Fruit fly (Drosophila melanogaster) whole organism, embryonic: Measurements from ENCODE around the gene CG7912.

Source experiments
- Ada2b ChIP-seq: fragments of 200-800 bp; sonication (Bioruptor generic); IDR thresholded peaks from 2 replicates; pipeline ENCODE4 v1.3.6; 2022; ENCODE audit warnings: missing biosample characterization, missing genetic modification characterization
- B-H2 ChIP-seq: fragments of 200-800 bp; sonication (Bioruptor generic); optimal IDR thresholded peaks from 2 replicates; lab custom pipeline; 2018; ENCODE audit warnings: missing biosample characterization, mild to moderate bottlenecking, missing genetic modification characterization
- Bdp1 ChIP-seq: fragments of 200-800 bp; sonication (Bioruptor generic); optimal IDR thresholded peaks from 3 replicates; lab custom pipeline; 2016; ENCODE audit warnings: missing biosample characterization, missing genetic modification characterization
- Bteb2 ChIP-seq: fragments of 200-800 bp; sonication (Bioruptor generic); optimal IDR thresholded peaks from 2 replicates; lab custom pipeline; 2016; ENCODE audit warnings: missing biosample characterization, missing genetic modification characterization
- CG10565 ChIP-seq: fragments of 200-800 bp; sonication (Bioruptor generic); optimal IDR thresholded peaks from 3 replicates; lab custom pipeline; 2016; ENCODE audit warnings: missing biosample characterization, mild to moderate bottlenecking, missing genetic modification characterization
- CG10959 ChIP-seq: fragments of 200-800 bp; sonication (Bioruptor generic); IDR thresholded peaks from 2 replicates; pipeline ENCODE4 v1.3.6; 2022; ENCODE audit warnings: missing biosample characterization, missing genetic modification characterization
- CG11456 ChIP-seq: fragments of 200-800 bp; sonication (Bioruptor generic); IDR thresholded peaks from 3 replicates; pipeline ENCODE4 v1.3.6; 2022; ENCODE audit warnings: missing biosample characterization, missing genetic modification characterization
- CG12744 ChIP-seq: fragments of 200-800 bp; sonication (Bioruptor generic); optimal IDR thresholded peaks from 2 replicates; lab custom pipeline; 2016; ENCODE audit warnings: missing biosample characterization, missing genetic modification characterization
- CG13123 ChIP-seq: fragments of 200-800 bp; sonication (Bioruptor generic); optimal IDR thresholded peaks from 2 replicates; lab custom pipeline; 2016; ENCODE audit warnings: missing biosample characterization, missing genetic modification characterization
- CG14710 ChIP-seq: fragments of 200-800 bp; sonication (Bioruptor generic); optimal IDR thresholded peaks from 3 replicates; lab custom pipeline; 2019; ENCODE audit warnings: missing biosample characterization, mild to moderate bottlenecking, missing genetic modification characterization, moderate library complexity
- CG15073 ChIP-seq: fragments of 200-800 bp; sonication (Bioruptor generic); optimal IDR thresholded peaks from 2 replicates; lab custom pipeline; 2016; ENCODE audit warnings: missing biosample characterization, missing genetic modification characterization
- CG1647 ChIP-seq: fragments of 200-800 bp; sonication (Bioruptor generic); optimal IDR thresholded peaks from 3 replicates; lab custom pipeline; 2016; ENCODE audit warnings: missing biosample characterization, missing genetic modification characterization
- CG16815 ChIP-seq: fragments of 200-800 bp; sonication (Bioruptor generic); optimal IDR thresholded peaks from 3 replicates; lab custom pipeline; 2017; ENCODE audit warnings: missing biosample characterization, mild to moderate bottlenecking, missing genetic modification characterization
- CG16863 ChIP-seq: fragments of 200-800 bp; sonication (Bioruptor generic); optimal IDR thresholded peaks from 3 replicates; lab custom pipeline; 2016; ENCODE audit warnings: missing biosample characterization, missing genetic modification characterization
- CG33557 ChIP-seq: fragments of 200-800 bp; sonication (Bioruptor generic); optimal IDR thresholded peaks from 2 replicates; lab custom pipeline; 2019; ENCODE audit warnings: missing biosample characterization, mild to moderate bottlenecking, missing genetic modification characterization, moderate library complexity
- CG34224 ChIP-seq: fragments of 200-800 bp; sonication (Bioruptor generic); IDR thresholded peaks from 3 replicates; pipeline ENCODE4 v1.3.6; 2022; ENCODE audit warnings: missing biosample characterization, missing genetic modification characterization; ENCODE audit not compliant: partially characterized antibody
- CG4360 ChIP-seq: fragments of 200-800 bp; sonication (Bioruptor generic); IDR thresholded peaks from 2 replicates; pipeline ENCODE4 v1.3.6; 2022; ENCODE audit warnings: missing biosample characterization, missing genetic modification characterization
- CG43689 ChIP-seq: fragments of 200-800 bp; sonication (Bioruptor generic); IDR thresholded peaks from 2 replicates; pipeline ENCODE4 v1.3.6; 2022; ENCODE audit warnings: missing biosample characterization, missing genetic modification characterization
- CG4854 ChIP-seq: fragments of 200-800 bp; sonication (Bioruptor generic); optimal IDR thresholded peaks from 2 replicates; lab custom pipeline; 2016; ENCODE audit warnings: missing biosample characterization, missing genetic modification characterization, inconsistent platforms
- CG7357 ChIP-seq: fragments of 200-800 bp; sonication (Bioruptor generic); IDR thresholded peaks from 3 replicates; pipeline ENCODE4 v1.3.6; 2022; ENCODE audit warnings: missing biosample characterization, missing genetic modification characterization
- CG8924 ChIP-seq: fragments of 200-800 bp; optimal IDR thresholded peaks from 3 replicates; lab custom pipeline; 2019; ENCODE audit warnings: missing biosample characterization, mild to moderate bottlenecking, missing genetic modification characterization, moderate library complexity
- CTCF ChIP-seq: fragments of 200-800 bp; sonication (Bioruptor generic); optimal IDR thresholded peaks from 2 replicates; lab custom pipeline; 2017; ENCODE audit warnings: missing biosample characterization, mild to moderate bottlenecking, missing genetic modification characterization, moderate library complexity
- Camta ChIP-seq: fragments of 200-800 bp; sonication (Bioruptor generic); optimal IDR thresholded peaks from 2 replicates; lab custom pipeline; 2016; ENCODE audit warnings: missing biosample characterization, missing genetic modification characterization
- Chrac-16 ChIP-seq: fragments of 200-800 bp; sonication (Bioruptor generic); optimal IDR thresholded peaks from 3 replicates; lab custom pipeline; 2016; ENCODE audit warnings: missing biosample characterization, missing genetic modification characterization
- CkIIα-i1 ChIP-seq: fragments of 200-800 bp; sonication (Bioruptor generic); IDR thresholded peaks from 2 replicates; pipeline ENCODE4 v1.3.6; 2022; ENCODE audit warnings: missing biosample characterization, missing genetic modification characterization
- Dfd ChIP-seq, 2 experiments: fragments of >200 bp; optimal IDR thresholded peaks; 2 replicates each; lab custom pipeline; 2017; ENCODE audit warnings: missing biosample characterization in 2 of 2, missing genetic modification characterization in 2 of 2
- Dll ChIP-seq: fragments of 200-800 bp; sonication (Bioruptor generic); IDR thresholded peaks from 4 replicates; pipeline ENCODE4 v1.3.6; 2022; ENCODE audit warnings: missing biosample characterization, missing genetic modification characterization; ENCODE audit not compliant: partially characterized antibody
- Doc3 ChIP-seq: fragments of 200-800 bp; sonication (Bioruptor generic); IDR thresholded peaks from 3 replicates; pipeline ENCODE4 v1.3.6; 2022; ENCODE audit warnings: missing biosample characterization, missing genetic modification characterization; ENCODE audit not compliant: partially characterized antibody
- ERR ChIP-seq: fragments of 200-800 bp; sonication (Bioruptor generic); optimal IDR thresholded peaks from 2 replicates; lab custom pipeline; 2016; ENCODE audit warnings: missing biosample characterization, missing genetic modification characterization
- Gsc ChIP-seq: fragments of 200-800 bp; sonication (Bioruptor generic); IDR thresholded peaks from 2 replicates; pipeline ENCODE4 v1.3.6; 2022; ENCODE audit warnings: missing biosample characterization, missing genetic modification characterization
- Meics ChIP-seq: fragments of 200-800 bp; sonication (Bioruptor generic); optimal IDR thresholded peaks from 2 replicates; lab custom pipeline; 2017; ENCODE audit warnings: missing biosample characterization, mild to moderate bottlenecking, missing genetic modification characterization
- Mes4 ChIP-seq: fragments of 200-800 bp; sonication (Bioruptor generic); optimal IDR thresholded peaks from 2 replicates; lab custom pipeline; 2016; ENCODE audit warnings: missing biosample characterization, missing genetic modification characterization
- Nf-YC ChIP-seq: fragments of 200-800 bp; optimal IDR thresholded peaks from 3 replicates; lab custom pipeline; 2019; ENCODE audit warnings: missing biosample characterization, mild to moderate bottlenecking, missing genetic modification characterization, moderate library complexity
- NfI ChIP-seq: fragments of 200-800 bp; sonication (Bioruptor generic); optimal IDR thresholded peaks from 3 replicates; lab custom pipeline; 2018; ENCODE audit warnings: missing biosample characterization, mild to moderate bottlenecking, missing genetic modification characterization, moderate library complexity
- Sin3A ChIP-seq: fragments of >200 bp; optimal IDR thresholded peaks from 2 replicates; lab custom pipeline; 2018
- Sry-β ChIP-seq: fragments of 200-800 bp; sonication (Bioruptor generic); optimal IDR thresholded peaks from 2 replicates; lab custom pipeline; 2018; ENCODE audit warnings: missing biosample characterization, mild to moderate bottlenecking, missing genetic modification characterization, moderate library complexity
- YL-1 ChIP-seq: fragments of 200-800 bp; sonication (Bioruptor generic); optimal IDR thresholded peaks from 3 replicates; lab custom pipeline; 2017; ENCODE audit warnings: missing biosample characterization, mild to moderate bottlenecking, missing genetic modification characterization
- eve ChIP-seq, 2 experiments: fragments of >200 bp; optimal IDR thresholded peaks; 2 replicates each; lab custom pipeline; 2017; ENCODE audit warnings: missing biosample characterization in 2 of 2, missing genetic modification characterization in 2 of 2
- ewg ChIP-seq: fragments of 200-800 bp; sonication (Bioruptor generic); optimal IDR thresholded peaks from 3 replicates; lab custom pipeline; 2017; ENCODE audit warnings: mild to moderate bottlenecking, missing biosample characterization, missing genetic modification reagents, missing genetic modification characterization
- fd64A ChIP-seq: fragments of 200-800 bp; sonication (Bioruptor generic); optimal IDR thresholded peaks from 3 replicates; lab custom pipeline; 2018; ENCODE audit warnings: missing biosample characterization, mild to moderate bottlenecking, missing genetic modification characterization
- gsb ChIP-seq: fragments of 200-800 bp; sonication (Bioruptor generic); IDR thresholded peaks from 2 replicates; pipeline ENCODE4 v1.3.6; 2022; ENCODE audit warnings: missing biosample characterization, missing genetic modification characterization
- gsb-n ChIP-seq: fragments of 200-800 bp; sonication (Bioruptor generic); optimal IDR thresholded peaks from 3 replicates; lab custom pipeline; 2018; ENCODE audit warnings: missing biosample characterization, mild to moderate bottlenecking, missing genetic modification characterization
- ind ChIP-seq: fragments of 200-800 bp; sonication (Bioruptor generic); optimal IDR thresholded peaks from 3 replicates; lab custom pipeline; 2016; ENCODE audit warnings: missing biosample characterization, missing genetic modification characterization
- kah ChIP-seq: fragments of 200-800 bp; sonication (Bioruptor generic); optimal IDR thresholded peaks from 2 replicates; lab custom pipeline; 2018; ENCODE audit warnings: missing biosample characterization, mild to moderate bottlenecking, missing genetic modification characterization
- lmd ChIP-seq: fragments of 200-800 bp; sonication (Bioruptor generic); IDR thresholded peaks from 2 replicates; pipeline ENCODE4 v1.3.6; 2022; ENCODE audit warnings: missing biosample characterization, missing genetic modification characterization
- lola ChIP-seq, 3 experiments: fragments of >200 bp in 2 of 3; fragments of 200-800 bp in 1 of 3; sonication (Bioruptor generic) in 1 of 3; optimal IDR thresholded peaks; 2 replicates each; lab custom pipeline; 2017 to 2019; ENCODE audit warnings: missing biosample characterization in 3 of 3, missing genetic modification characterization in 3 of 3, mild to moderate bottlenecking in 1 of 3, moderate library complexity in 1 of 3
- pfk ChIP-seq: fragments of 200-800 bp; sonication (Bioruptor generic); optimal IDR thresholded peaks from 2 replicates; lab custom pipeline; 2018; ENCODE audit warnings: missing biosample characterization, mild to moderate bottlenecking, missing genetic modification characterization, moderate library complexity
- pita ChIP-seq: fragments of 200-800 bp; sonication (Bioruptor generic); optimal IDR thresholded peaks from 2 replicates; lab custom pipeline; 2017; ENCODE audit warnings: missing biosample characterization, mild to moderate bottlenecking, missing genetic modification characterization
- pzg ChIP-seq: fragments of 200-800 bp; sonication (Bioruptor generic); optimal IDR thresholded peaks from 3 replicates; lab custom pipeline; 2018; ENCODE audit warnings: missing biosample characterization, mild to moderate bottlenecking, missing genetic modification characterization, moderate library complexity
- ro ChIP-seq: fragments of 200-800 bp; sonication (Bioruptor generic); IDR thresholded peaks from 2 replicates; pipeline ENCODE4 v1.3.6; 2022; ENCODE audit warnings: missing biosample characterization, missing genetic modification characterization
- ssp ChIP-seq: fragments of 200-800 bp; sonication (Bioruptor generic); IDR thresholded peaks from 2 replicates; pipeline ENCODE4 v1.3.6; 2022; ENCODE audit warnings: missing biosample characterization, missing genetic modification characterization
- stc ChIP-seq: fragments of 200-800 bp; sonication (Bioruptor generic); IDR thresholded peaks from 2 replicates; pipeline ENCODE4 v1.3.6; 2022; ENCODE audit warnings: missing biosample characterization, missing genetic modification characterization
- yki ChIP-seq: fragments of >200 bp; optimal IDR thresholded peaks from 3 replicates; lab custom pipeline; 2018

CG7912 gene

DNA sequence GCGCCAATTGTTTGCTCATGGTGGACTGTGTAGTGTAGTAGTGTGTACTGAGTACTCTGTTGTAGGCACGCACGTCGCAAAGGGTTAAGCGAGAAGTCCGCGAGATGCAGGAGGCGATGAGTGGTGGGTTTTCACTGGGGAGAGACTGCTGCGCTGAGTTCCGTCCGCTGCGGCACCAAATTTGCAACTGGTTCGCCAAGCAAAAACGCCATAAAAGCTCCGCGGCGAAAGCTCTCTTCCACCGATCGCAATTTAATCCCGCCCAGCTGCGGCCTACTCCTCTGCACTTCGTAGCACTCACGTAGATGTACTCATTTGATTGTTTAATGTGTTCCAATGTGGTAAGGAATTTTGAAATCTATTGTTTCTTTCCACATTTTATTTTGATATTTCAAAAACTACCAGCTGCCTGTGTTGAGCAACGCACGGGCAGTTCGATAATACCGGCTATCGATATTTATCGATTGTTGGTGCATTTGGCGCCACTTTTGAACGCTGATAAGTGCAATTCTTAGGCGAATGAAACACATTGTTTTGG is 6.1 kb upstream of the CG7912 start, which contains the start of gene CG7920 (continued):
- peak; percentile 39 for TF ChIP-seq CG14710 (tag; lab: Kevin White, UChicago)
- TF ChIP-seq CG11456 (GFP tag; lab: Robert Waterston, UW), result no peak
- no peak for TF ChIP-seq ERR (GFP tag; lab: Kevin White, UChicago)
- TF ChIP-seq Nf-YC (tag; lab: Kevin White, UChicago), result peak; percentile 41
- TF ChIP-seq Ada2b (GFP tag; lab: Robert Waterston, UW), result no peak
- TF ChIP-seq fd64A (GFP tag; lab: Kevin White, UChicago), result no peak
- TF ChIP-seq Sry-β (GFP tag; lab: Kevin White, UChicago), result no peak
- peak; percentile 3 for TF ChIP-seq ewg (GFP tag; lab: Kevin White, UChicago)
- TF ChIP-seq kah, result no peak
- no peak for TF ChIP-seq CG13123
- TF ChIP-seq pita (GFP tag; lab: Kevin White, UChicago), result no peak
- TF ChIP-seq CG16815 (GFP tag; lab: Kevin White, UChicago), result no peak
- TF ChIP-seq Dll, result peak; percentile 89
- TF ChIP-seq NfI (GFP tag; lab: Kevin White, UChicago), result peak; percentile 25
- no peak for TF ChIP-seq gsb (GFP tag; lab: Robert Waterston, UW)
- peak; percentile 8 for TF ChIP-seq CG8924 (tag; lab: Kevin White, UChicago)
- TF ChIP-seq Bteb2 (GFP tag; lab: Kevin White, UChicago), result peak; percentile 29
- no peak for TF ChIP-seq Camta (GFP tag; lab: Kevin White, UChicago)
- TF ChIP-seq eve (GFP tag; optimal IDR thresholded peaks at IDR 0.05; lab: Kevin White, UChicago), result no peak
- TF ChIP-seq CG7357, result no peak
- TF ChIP-seq yki (lab: Kevin White, UChicago), result no peak
- TF ChIP-seq pfk (GFP tag; lab: Kevin White, UChicago), result no peak
- TF ChIP-seq lmd (GFP tag; lab: Robert Waterston, UW), result no peak
- no peak for TF ChIP-seq lola (GFP tag; optimal IDR thresholded peaks at IDR 0.05; lab: Kevin White, UChicago)
- no peak for TF ChIP-seq CG4854 (GFP tag; lab: Kevin White, UChicago)
- no peak for TF ChIP-seq CG43689 (GFP tag; lab: Robert Waterston, UW)
- no peak for TF ChIP-seq CG1647 (GFP tag; lab: Kevin White, UChicago)
- TF ChIP-seq CG34224 (GFP tag; lab: Robert Waterston, UW), result peak; percentile 81
- TF ChIP-seq Dfd (GFP tag; optimal IDR thresholded peaks at IDR 0.05; lab: Kevin White, UChicago), result no peak
- TF ChIP-seq Doc3 (GFP tag; lab: Robert Waterston, UW), result peak; percentile 81
- TF ChIP-seq CG4360, result no peak
- no peak for TF ChIP-seq CG33557 (GFP tag; lab: Kevin White, UChicago)
- no peak for TF ChIP-seq gsb-n (tag; lab: Kevin White, UChicago)
- no peak for TF ChIP-seq ssp
- no peak for TF ChIP-seq CG10565 (GFP tag; lab: Kevin White, UChicago)
- no peak for TF ChIP-seq Bdp1
- TF ChIP-seq Gsc (GFP tag; lab: Robert Waterston, UW), result no peak
- peak; percentile 75 for TF ChIP-seq CTCF (GFP tag; lab: Kevin White, UChicago)
- no peak for TF ChIP-seq CG10959 (GFP tag; lab: Robert Waterston, UW)
- peak; percentile 14 for TF ChIP-seq Meics (GFP tag; lab: Kevin White, UChicago)
- no peak for TF ChIP-seq Chrac-16 (GFP tag; lab: Kevin White, UChicago)
- TF ChIP-seq Sin3A (lab: Kevin White, UChicago), result peak; percentile 71
- no peak for TF ChIP-seq CkIIα-i1 (GFP tag; lab: Robert Waterston, UW)
- peak; percentile 86 for TF ChIP-seq pzg (GFP tag; lab: Kevin White, UChicago)
- no peak for TF ChIP-seq B-H2 (GFP tag; lab: Kevin White, UChicago)
- no peak for TF ChIP-seq CG12744 (GFP tag; lab: Kevin White, UChicago)
- TF ChIP-seq stc (GFP tag; lab: Robert Waterston, UW), result no peak
- no peak for TF ChIP-seq ind (GFP tag; lab: Kevin White, UChicago)
- TF ChIP-seq CG16863 (GFP tag; lab: Kevin White, UChicago), result no peak
- TF ChIP-seq CG15073 (GFP tag; lab: Kevin White, UChicago), result no peak
- peak; percentile 55 for TF ChIP-seq YL-1 (GFP tag; lab: Kevin White, UChicago)
- TF ChIP-seq Mes4 (GFP tag; lab: Kevin White, UChicago), result no peak
- no peak for TF ChIP-seq ro (GFP tag; lab: Robert Waterston, UW)
